Fruit fly (Drosophila melanogaster) whole organism, wandering third instar larva: ENCODE data around the gene yrt.

ENCODE experiments used
- Abd-B ChIP-seq: fragments of >200 bp; optimal IDR thresholded peaks from 2 replicates; lab custom pipeline; 2017; ENCODE audit warnings: missing biosample characterization, missing genetic modification characterization
- CG32264 ChIP-seq: fragments of 200-800 bp; sonication (Bioruptor generic); optimal IDR thresholded peaks from 2 replicates; lab custom pipeline; 2016; ENCODE audit warnings: missing biosample characterization, missing genetic modification characterization
- CrebA ChIP-seq: fragments of 200-800 bp; sonication (Bioruptor generic); optimal IDR thresholded peaks from 2 replicates; lab custom pipeline; 2016; ENCODE audit warnings: missing biosample characterization, mild to moderate bottlenecking, missing genetic modification characterization, borderline replicate concordance
- Dfd ChIP-seq: fragments of >200 bp; optimal IDR thresholded peaks from 2 replicates; lab custom pipeline; 2017; ENCODE audit warnings: missing biosample characterization, missing genetic modification characterization
- Dif ChIP-seq: fragments of 200-275, 200-300 bp; sonication (Bioruptor generic); optimal IDR thresholded peaks from 2 replicates; lab custom pipeline; 2018; ENCODE audit warnings: missing biosample characterization, missing genetic modification characterization; ENCODE audit not compliant: partially characterized antibody
- GATAd ChIP-seq: sonication (Bioruptor generic); optimal IDR thresholded peaks from 2 replicates; lab custom pipeline; 2016; ENCODE audit warnings: missing biosample characterization, missing genetic modification characterization
- HLH106 ChIP-seq: fragments of 200-800 bp; optimal IDR thresholded peaks from 3 replicates; lab custom pipeline; 2019; ENCODE audit warnings: missing biosample characterization, mild to moderate bottlenecking, missing genetic modification characterization, moderate library complexity
- Hnf4 ChIP-seq: fragments of 200-800 bp; sonication (Bioruptor generic); optimal IDR thresholded peaks from 2 replicates; lab custom pipeline; 2016; ENCODE audit warnings: missing biosample characterization, mild to moderate bottlenecking, missing genetic modification characterization
- Hr83 ChIP-seq: fragments of 200-300 bp; sonication (Bioruptor generic); optimal IDR thresholded peaks from 2 replicates; lab custom pipeline; 2016; ENCODE audit warnings: missing biosample characterization, mild to moderate bottlenecking, missing genetic modification characterization, moderate library complexity; ENCODE audit not compliant: poor library complexity, severe bottlenecking
- Jra ChIP-seq: sonication (Bioruptor generic); optimal IDR thresholded peaks from 2 replicates; lab custom pipeline; 2016; ENCODE audit warnings: missing biosample characterization, missing genetic modification characterization
- Mio ChIP-seq: sonication (Bioruptor generic); optimal IDR thresholded peaks from 2 replicates; lab custom pipeline; 2016; ENCODE audit warnings: missing biosample characterization, missing genetic modification characterization
- Myc ChIP-seq: fragments of >200 bp; optimal IDR thresholded peaks from 2 replicates; lab custom pipeline; 2017
- N ChIP-seq: fragments of >200 bp; optimal IDR thresholded peaks from 2 replicates; lab custom pipeline; 2018; ENCODE audit warnings: missing biosample characterization, missing external identifiers, missing genetic modification characterization
- OdsH ChIP-seq: fragments of 200-800 bp; sonication (Bioruptor generic); optimal IDR thresholded peaks from 2 replicates; lab custom pipeline; 2016; ENCODE audit warnings: missing biosample characterization, mild to moderate bottlenecking, missing genetic modification characterization
- Sp1 ChIP-seq: fragments of 200-800 bp; sonication (Bioruptor generic); optimal IDR thresholded peaks from 3 replicates; lab custom pipeline; 2019; ENCODE audit warnings: missing biosample characterization, mild to moderate bottlenecking, missing genetic modification characterization, moderate library complexity
- br ChIP-seq: fragments of 200-800 bp; sonication (Bioruptor generic); optimal IDR thresholded peaks from 2 replicates; lab custom pipeline; 2016; ENCODE audit warnings: missing biosample characterization, missing genetic modification characterization
- brk ChIP-seq: fragments of 200-800 bp; sonication (Bioruptor generic); optimal IDR thresholded peaks from 2 replicates; lab custom pipeline; 2016; ENCODE audit warnings: missing biosample characterization, mild to moderate bottlenecking, missing genetic modification characterization
- dl ChIP-seq, 2 experiments: fragments of 175-275, 200-275 bp in 1 of 2; fragments of 200-275 bp in 1 of 2; sonication (Bioruptor generic); optimal IDR thresholded peaks; lab custom pipeline; 2018; ENCODE audit warnings: mild to moderate bottlenecking in 2 of 2, missing biosample characterization in 2 of 2, missing genetic modification characterization in 2 of 2, moderate library complexity in 2 of 2; ENCODE audit not compliant: partially characterized antibody in 2 of 2, insufficient read depth in 1 of 2
- dmrt93B ChIP-seq: fragments of 200-800 bp; sonication (Bioruptor generic); optimal IDR thresholded peaks from 2 replicates; lab custom pipeline; 2018; ENCODE audit warnings: missing biosample characterization, mild to moderate bottlenecking, missing genetic modification characterization
- dsf ChIP-seq: sonication (Bioruptor generic); optimal IDR thresholded peaks from 2 replicates; lab custom pipeline; 2016; ENCODE audit warnings: missing biosample characterization, missing genetic modification characterization, borderline replicate concordance
- ey ChIP-seq: fragments of 200-800 bp; sonication (Bioruptor generic); optimal IDR thresholded peaks from 2 replicates; lab custom pipeline; 2016; ENCODE audit warnings: missing biosample characterization, missing genetic modification characterization
- foxo ChIP-seq, 2 experiments: fragments of 200-800 bp; sonication (Bioruptor generic); optimal IDR thresholded peaks; 2 replicates in 1 of 2; 3 replicates in 1 of 2; lab custom pipeline; 2016 to 2017; ENCODE audit warnings: missing biosample characterization in 2 of 2, missing genetic modification characterization in 2 of 2
- fru ChIP-seq: fragments of 200-800 bp; sonication (Bioruptor generic); optimal IDR thresholded peaks from 3 replicates; lab custom pipeline; 2016; ENCODE audit warnings: missing biosample characterization, mild to moderate bottlenecking, missing genetic modification characterization
- h ChIP-seq: fragments of 200-800 bp; sonication (Bioruptor generic); optimal IDR thresholded peaks from 3 replicates; lab custom pipeline; 2016; ENCODE audit warnings: missing biosample characterization, mild to moderate bottlenecking, missing genetic modification characterization
- pan ChIP-seq: fragments of >200 bp; optimal IDR thresholded peaks from 2 replicates; lab custom pipeline; 2017
- psq ChIP-seq: fragments of 200-800 bp; sonication (Bioruptor generic); optimal IDR thresholded peaks from 3 replicates; lab custom pipeline; 2017; ENCODE audit warnings: missing biosample characterization, mild to moderate bottlenecking, missing genetic modification characterization, moderate library complexity
- rgr ChIP-seq: fragments of 200-800 bp; sonication (Bioruptor generic); optimal IDR thresholded peaks from 3 replicates; lab custom pipeline; 2016; ENCODE audit warnings: missing biosample characterization, mild to moderate bottlenecking, missing genetic modification characterization
- sage ChIP-seq: fragments of 200-800 bp; sonication (Bioruptor generic); optimal IDR thresholded peaks from 2 replicates; lab custom pipeline; 2016; ENCODE audit warnings: missing biosample characterization, mild to moderate bottlenecking, missing genetic modification characterization
- sv ChIP-seq: fragments of 200-800 bp; sonication (Bioruptor generic); optimal IDR thresholded peaks from 3 replicates; lab custom pipeline; 2016; ENCODE audit warnings: missing biosample characterization, missing genetic modification characterization
- tai ChIP-seq: sonication (Bioruptor generic); optimal IDR thresholded peaks from 2 replicates; lab custom pipeline; 2016; ENCODE audit warnings: missing biosample characterization, missing genetic modification characterization
- woc ChIP-seq: sonication (Bioruptor generic); optimal IDR thresholded peaks from 2 replicates; lab custom pipeline; 2016; ENCODE audit warnings: missing biosample characterization, mild to moderate bottlenecking, missing genetic modification characterization

yrt gene

DNA sequence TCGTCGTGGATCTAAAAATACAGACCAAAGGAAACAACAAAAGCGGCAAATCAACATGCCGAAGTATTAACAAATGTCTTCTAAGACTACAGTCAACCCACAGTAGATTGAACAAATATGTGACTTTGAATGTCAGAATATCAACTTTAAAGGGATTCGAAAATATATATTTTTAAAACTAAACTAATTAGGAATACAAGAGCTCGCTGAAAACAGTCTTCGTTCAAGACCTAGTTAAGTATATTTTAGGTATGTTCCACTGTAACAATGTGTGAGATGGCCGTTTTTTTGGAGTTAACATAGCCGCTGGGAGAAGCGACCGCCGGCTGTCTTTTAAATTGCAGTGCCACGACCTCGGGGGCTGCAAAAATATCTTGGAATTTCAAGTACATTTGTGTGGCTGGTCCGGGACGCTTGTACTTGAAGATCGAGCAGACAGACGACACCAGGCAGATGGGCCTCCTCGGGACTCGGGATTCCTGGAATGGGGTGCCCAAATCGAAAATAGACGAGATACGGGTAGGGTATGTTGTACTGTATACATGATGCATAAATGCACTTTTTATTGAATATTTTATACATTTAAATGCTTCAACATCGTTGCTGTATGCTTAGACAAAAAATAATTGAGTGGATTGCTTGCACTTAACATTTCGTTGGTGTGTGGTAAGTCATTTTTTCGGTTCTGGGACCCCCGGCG, 6.3 kb downstream of the yrt start:
- TF ChIP-seq CrebA (no peak), OdsH (peak; percentile 67), Sp1 (GFP tag; lab: Kevin White, UChicago) (peak; percentile 15), Jra (GFP tag; lab: Kevin White, UChicago) (no peak), Dfd (GFP tag; lab: Kevin White, UChicago) (no peak), fru (GFP tag; lab: Kevin White, UChicago) (peak; percentile 67), dl (GFP tag; optimal IDR thresholded peaks at IDR 0.05; lab: Kevin White, UChicago; ENCODE audit: insufficient read depth in 1 of 2, partially characterized antibody in 2 of 2) (no peak), woc (peak; percentile 20), Dif (GFP tag; lab: Kevin White, UChicago) (no peak), sage (GFP tag; lab: Kevin White, UChicago) (no peak), dmrt93B (GFP tag; lab: Kevin White, UChicago) (peak; percentile 38), br (GFP tag; lab: Kevin White, UChicago) (peak; percentile 62), brk (GFP tag; lab: Kevin White, UChicago) (no peak), tai (GFP tag; lab: Kevin White, UChicago) (no peak), ey (GFP tag; lab: Kevin White, UChicago) (peak; percentile 80), Abd-B (GFP tag; lab: Kevin White, UChicago) (no peak), rgr (GFP tag; lab: Kevin White, UChicago) (peak; percentile 73), pan (lab: Kevin White, UChicago) (no peak), sv (GFP tag; lab: Kevin White, UChicago) (peak; percentile 41), Hnf4 (GFP tag; lab: Kevin White, UChicago) (peak; percentile 50), N (GFP tag; lab: Kevin White, UChicago) (no peak), foxo (GFP tag; optimal IDR thresholded peaks at IDR 0.05; lab: Kevin White, UChicago) (peak in 1 of 2 experiments; percentile 70), HLH106 (tag; lab: Kevin White, UChicago) (peak; percentile 45), h (GFP tag; lab: Kevin White, UChicago) (peak; percentile 76), psq (GFP tag; lab: Kevin White, UChicago) (peak; percentile 50)

DNA sequence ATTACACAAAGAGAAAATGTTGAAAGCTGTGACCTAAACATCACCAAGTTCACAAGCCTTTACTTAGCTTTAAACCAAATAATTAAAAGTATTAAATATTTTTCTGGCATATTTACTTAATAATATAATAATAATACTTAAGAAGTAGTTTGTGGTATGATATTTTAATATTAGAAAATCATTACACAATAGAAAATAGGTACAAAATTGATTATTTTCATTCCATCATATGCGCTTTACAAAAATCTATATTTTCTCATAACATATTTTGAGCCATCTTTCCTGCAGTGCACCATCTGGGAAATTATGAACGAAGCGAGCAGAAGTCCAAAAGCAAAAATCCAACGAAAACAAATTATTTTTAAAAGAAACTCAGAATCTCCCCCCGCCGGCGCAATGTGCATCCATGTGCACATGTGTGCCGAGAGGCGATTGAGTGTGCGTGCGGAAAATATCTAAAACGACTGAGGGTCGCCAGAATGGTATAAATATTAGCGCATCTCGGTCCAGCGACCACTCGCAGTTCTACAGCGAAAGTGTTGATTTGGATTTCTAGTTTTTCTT, 9.2 kb downstream of the yrt start, which contains the start of gene Act87E:
Gene Act87E, plus strand, starts transcription at position 514 of the 564 bp plus-strand sequence.
- TF ChIP-seq Jra (GFP tag; lab: Kevin White, UChicago): no peak
- TF ChIP-seq dmrt93B (GFP tag; lab: Kevin White, UChicago): peak; percentile 17
- TF ChIP-seq HLH106 (tag; lab: Kevin White, UChicago): peak; percentile 0
- TF ChIP-seq, all 38 proteins: peak for 2

DNA sequence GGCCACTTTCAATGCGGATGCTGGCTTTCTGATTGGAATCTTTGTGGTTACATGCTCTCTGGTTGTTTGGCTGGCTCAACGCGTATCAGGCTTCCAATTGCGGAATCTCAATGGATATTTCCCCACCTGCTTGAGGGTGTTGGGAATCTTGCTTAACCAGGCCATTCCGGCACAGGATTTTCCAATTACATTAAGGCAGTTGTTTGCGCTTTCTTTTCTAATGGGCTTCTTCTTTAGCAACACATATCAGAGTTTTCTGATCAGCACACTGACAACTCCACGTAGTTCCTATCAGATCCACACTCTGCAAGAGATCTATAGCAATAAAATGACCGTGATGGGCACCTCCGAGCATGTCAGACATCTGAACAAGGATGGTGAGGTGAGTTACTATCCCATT, 12.6 kb downstream of the yrt start:
- TF ChIP-seq dsf (GFP tag; lab: Kevin White, UChicago): no peak
- TF ChIP-seq N (GFP tag; lab: Kevin White, UChicago): no peak
- TF ChIP-seq CG32264: no peak
- TF ChIP-seq Dfd (GFP tag; lab: Kevin White, UChicago): no peak
- no peak for TF ChIP-seq psq (GFP tag; lab: Kevin White, UChicago)
- no peak for TF ChIP-seq ey (GFP tag; lab: Kevin White, UChicago)
- no peak for TF ChIP-seq Mio (GFP tag; lab: Kevin White, UChicago)
- no peak for TF ChIP-seq pan (lab: Kevin White, UChicago)
- no peak for TF ChIP-seq foxo (GFP tag; optimal IDR thresholded peaks at IDR 0.05; lab: Kevin White, UChicago)
- TF ChIP-seq dl (GFP tag; optimal IDR thresholded peaks at IDR 0.05; lab: Kevin White, UChicago; ENCODE audit: insufficient read depth in 1 of 2, partially characterized antibody in 2 of 2): no peak
- TF ChIP-seq Myc (lab: Kevin White, UChicago): no peak
- no peak for TF ChIP-seq woc
- no peak for TF ChIP-seq OdsH
- TF ChIP-seq Sp1 (GFP tag; lab: Kevin White, UChicago): no peak
- TF ChIP-seq brk (GFP tag; lab: Kevin White, UChicago): no peak
- TF ChIP-seq GATAd (GFP tag; lab: Kevin White, UChicago): no peak
- no peak for TF ChIP-seq tai (GFP tag; lab: Kevin White, UChicago)
- TF ChIP-seq Abd-B (GFP tag; lab: Kevin White, UChicago): no peak
- no peak for TF ChIP-seq Hr83 (GFP tag; lab: Kevin White, UChicago)
